Fruit fly (Drosophila melanogaster) whole organism, adult: ENCODE measurements around the gene Trp1.

ENCODE experiments used
- CG11617 ChIP-seq: fragments of 200-800 bp; sonication (Bioruptor generic); optimal IDR thresholded peaks from 2 replicates; lab custom pipeline; 2017; ENCODE audit warnings: mild to moderate bottlenecking, missing biosample characterization, missing genetic modification reagents, missing genetic modification characterization
- CG12768 ChIP-seq: fragments of 200-800 bp; sonication (Bioruptor generic); optimal IDR thresholded peaks from 2 replicates; lab custom pipeline; 2017; ENCODE audit warnings: missing biosample characterization, missing genetic modification characterization, mild to moderate bottlenecking, moderate library complexity, missing genetic modification reagents
- CG14711 ChIP-seq: fragments of 200-800 bp; sonication (Bioruptor generic); optimal IDR thresholded peaks from 2 replicates; lab custom pipeline; 2018; ENCODE audit warnings: missing biosample characterization, mild to moderate bottlenecking, missing genetic modification characterization, moderate library complexity
- CG1620 ChIP-seq: fragments of 200-800 bp; sonication (Bioruptor generic); optimal IDR thresholded peaks from 2 replicates; lab custom pipeline; 2016; ENCODE audit warnings: missing biosample characterization, missing genetic modification characterization
- CG33017 ChIP-seq: fragments of 200-800 bp; sonication (Bioruptor generic); optimal IDR thresholded peaks from 2 replicates; lab custom pipeline; 2018; ENCODE audit warnings: missing biosample characterization, mild to moderate bottlenecking, missing genetic modification characterization, moderate library complexity
- CG5204 ChIP-seq: fragments of 200-800 bp; sonication (Bioruptor generic); optimal IDR thresholded peaks from 2 replicates; lab custom pipeline; 2016; ENCODE audit warnings: missing biosample characterization, missing genetic modification characterization
- CG7045 ChIP-seq: fragments of 200-800 bp; sonication (Bioruptor generic); optimal IDR thresholded peaks from 2 replicates; lab custom pipeline; 2017; ENCODE audit warnings: missing biosample characterization, mild to moderate bottlenecking, missing genetic modification characterization
- CG7101 ChIP-seq: fragments of 200-800 bp; sonication (Bioruptor generic); optimal IDR thresholded peaks from 2 replicates; lab custom pipeline; 2018; ENCODE audit warnings: missing biosample characterization, mild to moderate bottlenecking, missing genetic modification characterization, moderate library complexity
- Clk ChIP-seq: fragments of 200-800 bp; sonication (Bioruptor generic); optimal IDR thresholded peaks from 2 replicates; lab custom pipeline; 2017; ENCODE audit warnings: missing biosample characterization, missing genetic modification characterization
- Crg-1 ChIP-seq: fragments of 200-800 bp; sonication (Bioruptor generic); optimal IDR thresholded peaks from 2 replicates; lab custom pipeline; 2016; ENCODE audit warnings: missing biosample characterization, missing genetic modification characterization
- Hr96 ChIP-seq: fragments of 200-800 bp; sonication (Bioruptor generic); optimal IDR thresholded peaks from 2 replicates; lab custom pipeline; 2016; ENCODE audit warnings: missing biosample characterization, missing genetic modification characterization
- Mnt ChIP-seq: fragments of 200-800 bp; sonication (Bioruptor generic); optimal IDR thresholded peaks from 2 replicates; lab custom pipeline; 2016; ENCODE audit warnings: missing biosample characterization, mild to moderate bottlenecking, missing genetic modification characterization
- bab1 ChIP-seq: fragments of 200-800 bp; sonication (Bioruptor generic); optimal IDR thresholded peaks from 3 replicates; lab custom pipeline; 2019; ENCODE audit warnings: missing biosample characterization, mild to moderate bottlenecking, missing genetic modification characterization, moderate library complexity
- cic ChIP-seq: fragments of 200-800 bp; sonication (Bioruptor generic); optimal IDR thresholded peaks from 2 replicates; lab custom pipeline; 2017; ENCODE audit warnings: missing biosample characterization, mild to moderate bottlenecking, missing genetic modification characterization, moderate library complexity
- cnc ChIP-seq, 2 experiments: fragments of >200 bp; optimal IDR thresholded peaks; 2 replicates each; lab custom pipeline; 2017
- kay ChIP-seq: fragments of 200-800 bp; sonication (Bioruptor generic); peaks from one replicate; lab custom pipeline; 2016; ENCODE audit warnings: missing biosample characterization, missing genetic modification characterization, borderline replicate concordance
- ovo ChIP-seq: fragments of 200-800 bp; sonication (Bioruptor generic); optimal IDR thresholded peaks from 2 replicates; lab custom pipeline; 2016; ENCODE audit warnings: missing biosample characterization, missing genetic modification characterization
- pad ChIP-seq: fragments of 200-800 bp; sonication (Bioruptor generic); optimal IDR thresholded peaks from 3 replicates; lab custom pipeline; 2017; ENCODE audit warnings: missing biosample characterization, missing genetic modification characterization, mild to moderate bottlenecking, moderate library complexity, missing genetic modification reagents
- tj ChIP-seq: fragments of 200-800 bp; sonication (Bioruptor generic); optimal IDR thresholded peaks from 3 replicates; lab custom pipeline; 2017; ENCODE audit warnings: missing biosample characterization, mild to moderate bottlenecking, missing genetic modification characterization, moderate library complexity
- toe ChIP-seq: fragments of 200-800 bp; sonication (Bioruptor generic); optimal IDR thresholded peaks from 2 replicates; lab custom pipeline; 2016; ENCODE audit warnings: missing biosample characterization, missing genetic modification characterization

The Trp1 gene

dm6 chr2L:10009293-10009695 is at the start of gene Trp1:
Gene Trp1, plus strand, starts transcription at chr2L:10009381.
- TF ChIP-seq toe (GFP tag; lab: Kevin White, UChicago), result peak; percentile 19
- no peak for TF ChIP-seq ovo (GFP tag; lab: Kevin White, UChicago)
- TF ChIP-seq bab1 (GFP tag; lab: Kevin White, UChicago), result no peak
- TF ChIP-seq CG14711 (tag; lab: Kevin White, UChicago), result no peak
- TF ChIP-seq CG33017 (tag; lab: Kevin White, UChicago), result no peak
- peak; percentile 18 for TF ChIP-seq CG5204
- peak; percentile 6 for TF ChIP-seq CG7101 (tag; lab: Kevin White, UChicago)
- TF ChIP-seq CG7045, result no peak
- TF ChIP-seq Hr96, result peak; percentile 25
- TF ChIP-seq Mnt (GFP tag; lab: Kevin White, UChicago), result peak; percentile 20
- TF ChIP-seq kay, result peak; percentile 24
- TF ChIP-seq Clk, result no peak

- TF ChIP-seq cnc (optimal IDR thresholded peaks at IDR 0.05; lab: Kevin White, UChicago), result no peak
Observed at dm6 chr2L:9960758-9961157, 48.4 kb upstream of the Trp1 start.

dm6 chr2L:9963603-9964042 is 45.6 kb upstream of the Trp1 start, which contains the start of gene CG5850:
Gene CG5850, minus strand, starts transcription at chr2L:9963949.
- TF ChIP-seq bab1 (GFP tag; lab: Kevin White, UChicago) (peak; percentile 71), Mnt (GFP tag; lab: Kevin White, UChicago) (peak; percentile 15), CG11617 (GFP tag; lab: Kevin White, UChicago) (peak; percentile 22), Hr96 (no peak), tj (GFP tag; lab: Kevin White, UChicago) (no peak), CG7101 (tag; lab: Kevin White, UChicago) (peak; percentile 47), CG14711 (tag; lab: Kevin White, UChicago) (peak; percentile 16)

dm6 chr2L:9966983-9967737 is 42.0 kb upstream of the Trp1 start, which contains the start of the genes Dref and RpL13:
Gene Dref, minus strand, starts transcription at chr2L:9967229.
Gene RpL13, plus strand, starts transcription at chr2L:9967313.
- TF ChIP-seq pad (GFP tag; lab: Kevin White, UChicago) (peak; percentile 82), Clk (peak; percentile 76), Hr96 (peak; percentile 96), CG7045 (peak; percentile 93), CG11617 (GFP tag; lab: Kevin White, UChicago) (peak; percentile 97), toe (GFP tag; lab: Kevin White, UChicago) (peak; percentile 92), kay (no peak), tj (GFP tag; lab: Kevin White, UChicago) (peak; percentile 79), CG12768 (peak; percentile 94), CG14711 (tag; lab: Kevin White, UChicago) (peak; percentile 99), CG5204 (no peak), bab1 (GFP tag; lab: Kevin White, UChicago) (peak; percentile 94), cic (GFP tag; lab: Kevin White, UChicago) (peak; percentile 80), ovo (GFP tag; lab: Kevin White, UChicago) (peak; percentile 92), Mnt (GFP tag; lab: Kevin White, UChicago) (peak; percentile 96), CG33017 (tag; lab: Kevin White, UChicago) (peak; percentile 91), CG1620 (GFP tag; lab: Kevin White, UChicago) (peak; percentile 84), cnc (optimal IDR thresholded peaks at IDR 0.05; lab: Kevin White, UChicago) (no peak), Crg-1 (GFP tag; lab: Kevin White, UChicago) (peak; percentile 89), CG7101 (tag; lab: Kevin White, UChicago) (peak; percentile 95)

dm6 chr2L:9968201-9968727 is 40.9 kb upstream of the Trp1 start:
- no peak for TF ChIP-seq toe (GFP tag; lab: Kevin White, UChicago)
- TF ChIP-seq CG12768, result no peak
- no peak for TF ChIP-seq bab1 (GFP tag; lab: Kevin White, UChicago)
- TF ChIP-seq CG33017 (tag; lab: Kevin White, UChicago), result no peak
- TF ChIP-seq pad (GFP tag; lab: Kevin White, UChicago), result no peak
- no peak for TF ChIP-seq Hr96
- TF ChIP-seq kay, result no peak
- no peak for TF ChIP-seq tj (GFP tag; lab: Kevin White, UChicago)
- no peak for TF ChIP-seq Crg-1 (GFP tag; lab: Kevin White, UChicago)
- TF ChIP-seq CG5204, result no peak
- no peak for TF ChIP-seq Mnt (GFP tag; lab: Kevin White, UChicago)
- no peak for TF ChIP-seq ovo (GFP tag; lab: Kevin White, UChicago)
- TF ChIP-seq CG7101 (tag; lab: Kevin White, UChicago), result no peak
- no peak for TF ChIP-seq CG11617 (GFP tag; lab: Kevin White, UChicago)
- TF ChIP-seq Clk, result no peak
- TF ChIP-seq CG1620 (GFP tag; lab: Kevin White, UChicago), result no peak
- TF ChIP-seq cnc (optimal IDR thresholded peaks at IDR 0.05; lab: Kevin White, UChicago), result no peak

dm6 chr2L:9972624-9973023 is 36.6 kb upstream of the Trp1 start:
- TF ChIP-seq kay, result no peak
- TF ChIP-seq CG12768, result no peak
- no peak for TF ChIP-seq CG7101 (tag; lab: Kevin White, UChicago)
- no peak for TF ChIP-seq CG1620 (GFP tag; lab: Kevin White, UChicago)
- no peak for TF ChIP-seq Crg-1 (GFP tag; lab: Kevin White, UChicago)
- TF ChIP-seq CG33017 (tag; lab: Kevin White, UChicago), result no peak
- no peak for TF ChIP-seq CG5204
- TF ChIP-seq CG11617 (GFP tag; lab: Kevin White, UChicago), result no peak
